Worm (Caenorhabditis elegans): ENCODE data around the gene C25F6.8.

DNA sequence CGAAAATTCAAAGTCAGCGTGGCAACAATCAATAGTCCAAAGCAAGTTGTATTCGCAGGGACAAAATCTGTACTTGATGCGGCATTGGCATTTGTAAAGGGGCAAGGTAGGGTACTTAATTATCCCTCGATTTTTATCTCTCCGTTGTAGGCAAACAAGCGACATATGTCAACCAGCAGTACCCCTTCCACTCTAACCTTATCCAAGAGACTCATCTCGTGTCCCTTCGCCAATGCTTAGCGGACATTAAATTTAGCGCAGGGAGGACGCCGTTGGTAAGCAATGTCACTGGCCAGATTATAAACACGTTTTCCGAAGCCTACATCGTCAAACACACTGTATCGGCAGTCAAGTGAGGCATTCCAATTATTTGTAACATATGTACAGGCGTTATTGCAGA, 18.7 kb upstream of the C25F6.8 start:
- peak; percentile 96 for TF ChIP-seq nhr-12 (tag; optimal IDR thresholded peaks at IDR 0.05)
- TF ChIP-seq unc-62 (GFP tag; optimal IDR thresholded peaks at IDR 0.05) = peak; percentile 94
- TF ChIP-seq sptf-1 (tag; optimal IDR thresholded peaks at IDR 0.05) = peak; percentile 92
- TF ChIP-seq M03D4.4 (tag; optimal IDR thresholded peaks at IDR 0.05) = peak; percentile 72
- peak; percentile 93 for TF ChIP-seq ztf-11 (tag; optimal IDR thresholded peaks at IDR 0.05)
- peak; percentile 98 for TF ChIP-seq nhr-237 (tag; optimal IDR thresholded peaks at IDR 0.05)
- TF ChIP-seq elt-1 (tag; optimal IDR thresholded peaks at IDR 0.05; ENCODE audit: borderline replicate concordance, insufficient read depth) = peak; percentile 71
- TF ChIP-seq unc-39 (tag; optimal IDR thresholded peaks at IDR 0.05) = peak; percentile 76
- peak; percentile 88 for TF ChIP-seq lin-32 (GFP tag; optimal IDR thresholded peaks at IDR 0.05)
- TF ChIP-seq lsy-2 (tag; optimal IDR thresholded peaks at IDR 0.05) = no peak
- TF ChIP-seq blmp-1 (tag; optimal IDR thresholded peaks at IDR 0.05) = no peak
- peak; percentile 99 for TF ChIP-seq pha-4 (tag; optimal IDR thresholded peaks at IDR 0.05)
- peak; percentile 72 for TF ChIP-seq nhr-76 (tag; optimal IDR thresholded peaks at IDR 0.05)
- no peak for TF ChIP-seq tbx-8 (GFP tag; optimal IDR thresholded peaks at IDR 0.05)
